Worm (Caenorhabditis elegans) whole organism, late embryonic: ENCODE results near the gene fli-1.
A peak's percentile ranks its signal among the peaks of the same experiment; 100 is the strongest.

Experiments used
- C38D4.7 ChIP-seq: fragments of 200-800 bp; sonication (Bioruptor generic); optimal IDR thresholded peaks from 2 replicates; lab custom pipeline; 2018; ENCODE audit warnings: mild to moderate bottlenecking, missing genetic modification characterization, moderate library complexity, missing compliant biosample characterization
- F13H6.1 ChIP-seq: sonication (generic microtip); optimal IDR thresholded peaks from 2 replicates; lab custom pipeline; 2016; ENCODE audit warnings: missing genetic modification characterization, missing compliant biosample characterization
- T23F11.4 ChIP-seq: fragments of 200-800 bp; sonication (Bioruptor generic); optimal IDR thresholded peaks from 2 replicates; lab custom pipeline; 2018; ENCODE audit warnings: mild to moderate bottlenecking, missing genetic modification characterization, missing compliant biosample characterization
- ahr-1 ChIP-seq: sonication (generic microtip); optimal IDR thresholded peaks from 2 replicates; lab custom pipeline; 2016; ENCODE audit warnings: missing genetic modification characterization, missing compliant biosample characterization
- ceh-14 ChIP-seq: sonication (generic microtip); optimal IDR thresholded peaks from 2 replicates; lab custom pipeline; 2016; ENCODE audit warnings: missing genotype, missing genetic modification characterization, missing compliant biosample characterization
- ceh-18 ChIP-seq: sonication (generic microtip); optimal IDR thresholded peaks from 2 replicates; lab custom pipeline; 2016; ENCODE audit warnings: missing genetic modification characterization, missing compliant biosample characterization
- ceh-2 ChIP-seq: sonication (generic microtip); optimal IDR thresholded peaks from 2 replicates; lab custom pipeline; 2016; ENCODE audit warnings: missing genotype, missing genetic modification characterization, missing compliant biosample characterization
- ceh-22 ChIP-seq: sonication (generic microtip); optimal IDR thresholded peaks from 2 replicates; lab custom pipeline; 2017; ENCODE audit warnings: missing biosample characterization, missing genetic modification characterization
- ceh-31 ChIP-seq: sonication (generic microtip); optimal IDR thresholded peaks from 2 replicates; lab custom pipeline; 2016; ENCODE audit warnings: missing genetic modification characterization, missing compliant biosample characterization
- ceh-48 ChIP-seq: sonication (generic microtip); optimal IDR thresholded peaks from 2 replicates; lab custom pipeline; 2016; ENCODE audit warnings: missing genetic modification characterization, inconsistent platforms, missing compliant biosample characterization
- ceh-6 ChIP-seq: fragments of 200-800 bp; sonication (Bioruptor generic); optimal IDR thresholded peaks from 2 replicates; lab custom pipeline; 2018; ENCODE audit warnings: mild to moderate bottlenecking, missing genetic modification characterization, missing compliant biosample characterization
- che-1 ChIP-seq: sonication (generic microtip); optimal IDR thresholded peaks from 2 replicates; lab custom pipeline; 2016; ENCODE audit warnings: mild to moderate bottlenecking, missing genetic modification characterization, missing compliant biosample characterization
- dve-1 ChIP-seq: sonication (generic microtip); optimal IDR thresholded peaks from 2 replicates; lab custom pipeline; 2017; ENCODE audit warnings: antibody characterized with exemption, mild to moderate bottlenecking, missing genetic modification characterization, missing compliant biosample characterization
- ets-4 ChIP-seq: sonication (generic microtip); optimal IDR thresholded peaks from 2 replicates; lab custom pipeline; 2016; ENCODE audit warnings: missing genetic modification characterization, missing compliant biosample characterization
- fkh-6 ChIP-seq: sonication (generic microtip); optimal IDR thresholded peaks from 2 replicates; lab custom pipeline; 2016; ENCODE audit warnings: missing genetic modification characterization, missing compliant biosample characterization
- hlh-13 ChIP-seq: fragments of 200-800 bp; sonication (Bioruptor generic); optimal IDR thresholded peaks from 2 replicates; lab custom pipeline; 2018; ENCODE audit warnings: mild to moderate bottlenecking, missing genetic modification characterization, missing compliant biosample characterization
- hlh-15 ChIP-seq: sonication (generic microtip); optimal IDR thresholded peaks from 2 replicates; lab custom pipeline; 2016; ENCODE audit warnings: missing genetic modification characterization, missing compliant biosample characterization
- hlh-30 ChIP-seq: sonication (generic microtip); optimal IDR thresholded peaks from 2 replicates; lab custom pipeline; 2017; ENCODE audit warnings: antibody characterized with exemption, missing genetic modification characterization, missing compliant biosample characterization; ENCODE audit not compliant: insufficient read depth
- hlh-6 ChIP-seq: sonication (generic microtip); optimal IDR thresholded peaks from 2 replicates; lab custom pipeline; 2016; ENCODE audit warnings: missing genotype, missing genetic modification characterization, missing compliant biosample characterization
- mec-3 ChIP-seq: sonication (generic microtip); optimal IDR thresholded peaks from 2 replicates; lab custom pipeline; 2016; ENCODE audit warnings: borderline replicate concordance, missing genetic modification characterization, missing compliant biosample characterization
- nfya-1 ChIP-seq: sonication (generic microtip); optimal IDR thresholded peaks from 2 replicates; lab custom pipeline; 2017; ENCODE audit warnings: missing genetic modification characterization, mild to moderate bottlenecking, missing compliant biosample characterization, antibody characterized with exemption, moderate library complexity
- nhr-11 ChIP-seq: fragments of 150-350 bp; optimal IDR thresholded peaks from 2 replicates; lab custom pipeline; 2014; ENCODE audit warnings: missing biosample characterization, missing genetic modification characterization
- nhr-232 ChIP-seq: sonication (generic microtip); optimal IDR thresholded peaks from 2 replicates; lab custom pipeline; 2016; ENCODE audit warnings: missing genetic modification characterization, missing compliant biosample characterization
- odd-2 ChIP-seq: sonication (generic microtip); optimal IDR thresholded peaks from 2 replicates; lab custom pipeline; 2017; ENCODE audit warnings: antibody characterized with exemption, mild to moderate bottlenecking, missing genetic modification characterization, missing compliant biosample characterization
- pat-9 ChIP-seq: fragments of 200-800 bp; sonication (Bioruptor generic); optimal IDR thresholded peaks from 2 replicates; lab custom pipeline; 2018; ENCODE audit warnings: mild to moderate bottlenecking, missing genetic modification characterization, moderate library complexity, missing compliant biosample characterization
- pax-1 ChIP-seq: fragments of 150-350 bp; optimal IDR thresholded peaks from 2 replicates; lab custom pipeline; 2014; ENCODE audit warnings: missing biosample characterization, missing genetic modification characterization
- pha-2 ChIP-seq: sonication (generic microtip); optimal IDR thresholded peaks from 2 replicates; lab custom pipeline; 2017; ENCODE audit warnings: mild to moderate bottlenecking, missing genetic modification characterization, missing compliant biosample characterization
- pros-1 ChIP-seq: fragments of 150-350 bp; optimal IDR thresholded peaks from 2 replicates; lab custom pipeline; 2014; ENCODE audit warnings: missing biosample characterization, missing genetic modification reagents, missing genetic modification characterization
- sdc-2 ChIP-seq: sonication (generic microtip); optimal IDR thresholded peaks from 2 replicates; lab custom pipeline; 2016; ENCODE audit warnings: missing genotype, missing genetic modification characterization, missing compliant biosample characterization
- sox-4 ChIP-seq: sonication (generic microtip); optimal IDR thresholded peaks from 2 replicates; lab custom pipeline; 2017; ENCODE audit warnings: mild to moderate bottlenecking, missing genetic modification characterization, inconsistent platforms, missing compliant biosample characterization
- syd-9 ChIP-seq: sonication (generic microtip); optimal IDR thresholded peaks from 2 replicates; lab custom pipeline; 2016; ENCODE audit warnings: mild to moderate bottlenecking, missing genetic modification characterization, moderate library complexity, missing compliant biosample characterization
- tbx-7 ChIP-seq: sonication (generic microtip); optimal IDR thresholded peaks from 2 replicates; lab custom pipeline; 2016; ENCODE audit warnings: missing genotype, missing genetic modification characterization, missing compliant biosample characterization
- unc-42 ChIP-seq: sonication (generic microtip); optimal IDR thresholded peaks from 2 replicates; lab custom pipeline; 2016; ENCODE audit warnings: missing genotype, missing genetic modification characterization, missing compliant biosample characterization
- zip-5 ChIP-seq: sonication (generic microtip); optimal IDR thresholded peaks from 2 replicates; lab custom pipeline; 2016; ENCODE audit warnings: missing genetic modification characterization, missing compliant biosample characterization

fli-1 gene

DNA sequence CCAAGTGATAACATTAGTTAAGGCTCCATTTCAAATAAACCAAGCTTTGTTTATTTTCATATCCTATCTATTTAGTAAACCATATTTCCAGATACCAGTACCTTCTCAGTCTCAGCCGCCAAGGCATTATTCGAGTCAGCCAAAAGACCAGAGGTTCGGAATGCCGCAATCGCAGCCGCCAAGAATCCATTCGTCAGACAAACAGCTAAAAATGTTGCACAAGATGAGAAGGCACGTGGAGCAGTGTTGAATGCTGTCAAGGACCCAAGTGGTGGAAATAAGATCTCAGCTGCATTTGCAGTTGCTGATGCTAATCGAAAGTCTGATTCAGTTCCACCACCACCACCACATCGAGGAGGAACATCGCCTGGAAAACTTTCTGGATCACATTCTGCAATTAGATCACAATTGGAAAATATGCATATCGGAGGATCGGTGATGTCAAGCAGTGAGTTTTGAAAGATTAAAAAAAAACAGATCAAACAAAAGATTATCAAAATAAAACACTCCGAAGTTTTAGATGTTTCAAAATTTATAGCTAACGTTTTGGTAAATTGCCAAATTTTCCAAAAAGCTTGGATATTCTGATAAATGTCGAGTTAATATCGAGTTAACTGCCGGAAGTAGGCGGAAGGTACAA lies 13.9 kb upstream of the fli-1 start:
- TF ChIP-seq odd-2 (tag; lab: Kevin White, UChicago) = no peak
- no peak for TF ChIP-seq unc-42 (tag; lab: Kevin White, UChicago)
- TF ChIP-seq, all 69 proteins: peak for 0

DNA sequence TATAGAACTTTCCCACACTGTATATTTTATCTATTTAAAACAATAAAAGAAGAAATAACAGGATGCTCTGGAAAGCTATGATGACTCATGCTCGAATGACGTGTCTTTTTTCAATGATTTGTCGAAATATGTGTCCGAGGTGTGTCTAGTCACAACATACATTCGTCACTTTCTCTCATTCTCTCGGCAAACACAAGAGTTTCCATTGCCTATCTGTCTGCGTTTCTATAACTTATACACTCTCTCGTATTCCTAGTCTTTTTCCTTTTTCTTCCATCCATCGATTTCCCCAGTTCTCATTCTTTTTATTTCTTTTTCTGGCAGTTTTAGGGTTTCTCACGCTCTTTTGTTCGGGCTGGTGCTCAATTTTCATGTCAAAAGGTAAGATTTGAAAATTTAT lies 13.1 kb upstream of the fli-1 start:
- TF ChIP-seq pax-1 (no peak), nfya-1 (tag; lab: Kevin White, UChicago) (peak; percentile 22), ceh-48 (tag; lab: Kevin White, UChicago) (peak; percentile 15), fkh-6 (no peak), sdc-2 (tag; lab: Kevin White, UChicago) (no peak), ets-4 (tag; lab: Kevin White, UChicago) (no peak), nhr-232 (tag; lab: Kevin White, UChicago) (no peak), C38D4.7 (GFP tag; lab: Kevin White, UChicago) (no peak), ceh-31 (tag; lab: Kevin White, UChicago) (no peak)

DNA sequence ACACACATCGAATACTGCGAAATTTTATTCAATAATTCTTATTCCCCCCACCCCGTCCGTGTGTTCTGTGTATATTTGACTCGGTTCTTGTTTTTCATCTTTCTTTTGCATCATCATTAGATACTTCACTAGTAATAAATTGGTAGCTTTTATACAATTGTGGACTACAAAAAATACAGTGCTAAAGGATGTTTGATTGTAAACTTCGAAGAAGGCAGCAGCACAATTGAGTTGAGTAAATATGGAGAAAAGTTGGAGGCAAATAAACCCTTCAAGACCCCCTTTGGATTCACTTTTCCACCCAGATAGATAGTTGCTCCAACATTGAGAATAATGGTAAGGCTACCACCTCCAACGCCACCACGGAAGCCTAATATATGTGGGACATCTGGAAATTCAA lies 9.8 kb upstream of the fli-1 start, which contains the start of gene B0303.7:
TSS of gene B0303.7 (plus strand) at position 301 of the 400 bp plus-strand sequence.
- TF ChIP-seq pat-9 (tag; lab: Kevin White, UChicago) (no peak), pros-1 (tag; lab: Kevin White, UChicago) (no peak), pha-2 (tag; lab: Kevin White, UChicago) (no peak), syd-9 (tag; lab: Kevin White, UChicago) (no peak), ceh-48 (tag; lab: Kevin White, UChicago) (no peak), hlh-6 (tag; lab: Kevin White, UChicago) (no peak)
- TF ChIP-seq, all 69 proteins: peak for 0

DNA sequence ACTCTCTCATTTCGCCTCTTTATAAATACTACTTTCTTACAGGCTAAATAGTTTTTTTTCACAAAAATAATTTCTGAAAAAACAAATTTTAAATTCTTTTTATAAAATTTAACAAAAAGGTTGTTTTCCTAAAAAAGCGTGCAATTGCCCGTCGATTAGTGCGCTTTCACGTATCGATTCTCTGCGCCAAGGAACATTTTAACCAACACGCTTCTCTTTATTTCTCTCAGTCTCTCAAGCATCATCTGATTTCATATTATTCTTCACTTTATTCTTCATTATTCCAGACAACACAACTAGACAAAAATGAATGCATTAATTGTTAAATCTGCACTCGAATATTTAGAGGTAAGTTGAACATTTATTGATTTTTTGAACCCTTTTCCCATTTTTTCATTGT lies 6.1 kb upstream of the fli-1 start, which contains the start of gene B0303.4:
TSS of gene B0303.4 (plus strand) at position 196 of the 400 bp plus-strand sequence.
- TF ChIP-seq ceh-22 (tag; lab: Kevin White, UChicago) (no peak), hlh-15 (no peak), zip-5 (tag; lab: Kevin White, UChicago) (no peak), ceh-18 (tag; lab: Kevin White, UChicago) (no peak), mec-3 (tag; lab: Kevin White, UChicago) (no peak), sox-4 (tag; lab: Kevin White, UChicago) (no peak), nhr-232 (tag; lab: Kevin White, UChicago) (no peak), ceh-6 (no peak), ceh-14 (tag; lab: Kevin White, UChicago) (peak; percentile 5), dve-1 (tag; lab: Kevin White, UChicago) (no peak), tbx-7 (no peak), nfya-1 (tag; lab: Kevin White, UChicago) (peak; percentile 35), F13H6.1 (tag; lab: Kevin White, UChicago) (no peak), ceh-48 (tag; lab: Kevin White, UChicago) (peak; percentile 68), ceh-31 (tag; lab: Kevin White, UChicago) (peak; percentile 37), pax-1 (no peak), hlh-30 (tag; lab: Kevin White, UChicago) (no peak), ceh-2 (tag; lab: Kevin White, UChicago) (no peak), nhr-11 (tag; lab: Kevin White, UChicago) (no peak)

- TF ChIP-seq nhr-11 (tag; lab: Kevin White, UChicago) = no peak
- no peak for TF ChIP-seq fkh-6
- TF ChIP-seq T23F11.4 (GFP tag; lab: Kevin White, UChicago) = no peak
- no peak for TF ChIP-seq che-1 (tag; lab: Kevin White, UChicago)
- no peak for TF ChIP-seq ahr-1 (tag; lab: Kevin White, UChicago)
- no peak for TF ChIP-seq hlh-13 (GFP tag; lab: Kevin White, UChicago)
- TF ChIP-seq ceh-14 (tag; lab: Kevin White, UChicago) = no peak
- TF ChIP-seq ceh-48 (tag; lab: Kevin White, UChicago) = no peak
- no peak for TF ChIP-seq pros-1 (tag; lab: Kevin White, UChicago)
- TF ChIP-seq tbx-7 = no peak
- no peak for TF ChIP-seq pat-9 (tag; lab: Kevin White, UChicago)
Measured at ce11 chrIII:8689143-8689542, 5.6 kb upstream of the fli-1 start.
